Worm (Caenorhabditis elegans) whole organism, L3 larva: Measurements from ENCODE around the gene ttbk-6.

Source experiments
- R02D3.7 ChIP-seq: fragments of 150-350 bp; optimal IDR thresholded peaks from 2 replicates; lab custom pipeline; 2014; ENCODE audit warnings: missing biosample characterization, missing genetic modification characterization
- ZK546.5 ChIP-seq: sonication (generic microtip); optimal IDR thresholded peaks from 2 replicates; lab custom pipeline; 2017; ENCODE audit warnings: missing biosample characterization, missing genetic modification characterization
- aly-2 ChIP-seq: fragments of 150-350 bp; optimal IDR thresholded peaks from 2 replicates; lab custom pipeline; 2014; ENCODE audit warnings: missing biosample characterization, missing genetic modification characterization
- ama-1 ChIP-seq: fragments of 150-350 bp; optimal IDR thresholded peaks from 2 replicates; lab custom pipeline; 2018
- ceh-16 ChIP-seq: sonication (generic microtip); optimal IDR thresholded peaks from 2 replicates; lab custom pipeline; 2017; ENCODE audit warnings: missing biosample characterization, missing genetic modification characterization
- ceh-28 ChIP-seq: fragments of 150-350 bp; optimal IDR thresholded peaks from 2 replicates; lab custom pipeline; 2014; ENCODE audit warnings: missing biosample characterization, missing genetic modification reagents, missing genetic modification characterization
- ceh-82 ChIP-seq: fragments of 150-350 bp; optimal IDR thresholded peaks from 2 replicates; lab custom pipeline; 2014; ENCODE audit warnings: missing biosample characterization, missing genetic modification characterization
- ceh-9 ChIP-seq: sonication (generic microtip); optimal IDR thresholded peaks from 2 replicates; lab custom pipeline; 2018; ENCODE audit warnings: missing biosample characterization, missing genetic modification characterization
- daf-12 ChIP-seq: fragments of 150-350 bp; optimal IDR thresholded peaks from 2 replicates; lab custom pipeline; 2014; ENCODE audit warnings: missing biosample characterization, missing genetic modification reagents, missing genetic modification characterization
- egl-27 ChIP-seq: sonication (generic microtip); optimal IDR thresholded peaks from 4 replicates; lab custom pipeline; 2017; ENCODE audit warnings: missing biosample characterization, missing genetic modification reagents, missing genetic modification characterization
- egl-5 ChIP-seq: fragments of 150-350 bp; optimal IDR thresholded peaks from 2 replicates; lab custom pipeline; 2017; ENCODE audit warnings: missing biosample characterization, missing genetic modification reagents, missing genetic modification characterization, inconsistent platforms
- elt-1 ChIP-seq: fragments of 150-350 bp; optimal IDR thresholded peaks from 2 replicates; lab custom pipeline; 2014; ENCODE audit warnings: missing biosample characterization, missing genetic modification characterization
- elt-2 ChIP-seq: sonication (generic microtip); optimal IDR thresholded peaks from 2 replicates; lab custom pipeline; 2016; ENCODE audit warnings: missing genetic modification reagents, mild to moderate bottlenecking, missing genetic modification characterization, missing compliant biosample characterization
- elt-3 ChIP-seq, 3 experiments: fragments of 150-350 bp in 1 of 3; sonication (generic microtip) in 2 of 3; optimal IDR thresholded peaks; 2 replicates in 2 of 3; 4 replicates in 1 of 3; lab custom pipeline; 2014 to 2017; ENCODE audit warnings: missing biosample characterization in 3 of 3, missing genetic modification characterization in 3 of 3
- eor-1 ChIP-seq, 2 experiments: fragments of 150-350 bp; optimal IDR thresholded peaks; 2 replicates each; lab custom pipeline; 2014 to 2018; ENCODE audit warnings: missing biosample characterization in 2 of 2, missing genetic modification characterization in 2 of 2
- fkh-10 ChIP-seq: sonication (generic microtip); optimal IDR thresholded peaks from 2 replicates; lab custom pipeline; 2017; ENCODE audit warnings: missing biosample characterization, missing genetic modification reagents, missing genetic modification characterization
- fkh-2 ChIP-seq: fragments of 150-350 bp; optimal IDR thresholded peaks from 2 replicates; lab custom pipeline; 2014; ENCODE audit warnings: missing biosample characterization, missing genetic modification reagents, missing genetic modification characterization
- fos-1 ChIP-seq: fragments of 150-350 bp; optimal IDR thresholded peaks from 2 replicates; lab custom pipeline; 2014; ENCODE audit warnings: missing biosample characterization, missing genetic modification characterization
- hmg-11 ChIP-seq: sonication (generic microtip); optimal IDR thresholded peaks from 2 replicates; lab custom pipeline; 2016; ENCODE audit warnings: missing genetic modification characterization, missing compliant biosample characterization
- jun-1 ChIP-seq: fragments of 150-350 bp; optimal IDR thresholded peaks from 2 replicates; lab custom pipeline; 2014; ENCODE audit warnings: missing biosample characterization, missing genetic modification reagents, missing genetic modification characterization
- lin-15B ChIP-seq: fragments of 150-350 bp; optimal IDR thresholded peaks from 2 replicates; lab custom pipeline; 2014; ENCODE audit warnings: missing biosample characterization, missing genetic modification characterization
- lin-39 ChIP-seq: fragments of 150-350 bp; optimal IDR thresholded peaks from 2 replicates; lab custom pipeline; 2018; ENCODE audit warnings: missing biosample characterization, missing genetic modification reagents, missing genetic modification characterization
- lsy-12 ChIP-seq: sonication (generic microtip); optimal IDR thresholded peaks from 2 replicates; lab custom pipeline; 2016; ENCODE audit warnings: mild to moderate bottlenecking, missing genetic modification characterization, missing compliant biosample characterization
- mdl-1 ChIP-seq: fragments of 150-350 bp; optimal IDR thresholded peaks from 2 replicates; lab custom pipeline; 2014; ENCODE audit warnings: missing biosample characterization, missing genetic modification characterization
- mml-1 ChIP-seq: fragments of 150-350 bp; sonication (generic microtip); optimal IDR thresholded peaks from 3 replicates; lab custom pipeline; 2014; ENCODE audit warnings: missing biosample characterization, missing genetic modification characterization
- nfya-1 ChIP-seq: sonication (generic microtip); optimal IDR thresholded peaks from 2 replicates; lab custom pipeline; 2017; ENCODE audit warnings: missing genetic modification characterization, mild to moderate bottlenecking, missing compliant biosample characterization, antibody characterized with exemption, moderate library complexity; ENCODE audit not compliant: insufficient read depth
- nhr-11 ChIP-seq: fragments of 150-350 bp; optimal IDR thresholded peaks from 2 replicates; lab custom pipeline; 2014; ENCODE audit warnings: missing biosample characterization, missing genetic modification characterization
- nhr-12 ChIP-seq: fragments of 150-350 bp; optimal IDR thresholded peaks from 2 replicates; lab custom pipeline; 2014; ENCODE audit warnings: missing biosample characterization, missing genetic modification characterization
- nhr-23 ChIP-seq: fragments of 150-350 bp; optimal IDR thresholded peaks from 2 replicates; lab custom pipeline; 2014; ENCODE audit warnings: missing biosample characterization, missing genetic modification reagents, missing genetic modification characterization
- nhr-237 ChIP-seq: fragments of 150-350 bp; optimal IDR thresholded peaks from 2 replicates; lab custom pipeline; 2014; ENCODE audit warnings: missing biosample characterization, missing genetic modification characterization
- nhr-25 ChIP-seq: sonication (generic microtip); optimal IDR thresholded peaks from 2 replicates; lab custom pipeline; 2017; ENCODE audit warnings: missing biosample characterization, missing genetic modification characterization
- nhr-28 ChIP-seq: fragments of 150-350 bp; optimal IDR thresholded peaks from 2 replicates; lab custom pipeline; 2014; ENCODE audit warnings: missing biosample characterization, missing genetic modification characterization
- nhr-67 ChIP-seq: fragments of 150-350 bp; optimal IDR thresholded peaks from 2 replicates; lab custom pipeline; 2014; ENCODE audit warnings: missing biosample characterization, missing genetic modification characterization
- nhr-76 ChIP-seq: fragments of 150-350 bp; sonication (generic microtip); optimal IDR thresholded peaks from 5 replicates; lab custom pipeline; 2014; ENCODE audit warnings: missing biosample characterization, missing genetic modification characterization
- nhr-77 ChIP-seq: fragments of 150-350 bp; optimal IDR thresholded peaks from 2 replicates; lab custom pipeline; 2014; ENCODE audit warnings: missing biosample characterization, missing genetic modification characterization
- pha-4 ChIP-seq: fragments of 150-350 bp; optimal IDR thresholded peaks from 2 replicates; lab custom pipeline; 2014; ENCODE audit warnings: missing biosample characterization, missing genetic modification reagents, missing genetic modification characterization
- pqm-1 ChIP-seq: fragments of 150-350 bp; optimal IDR thresholded peaks from 2 replicates; lab custom pipeline; 2017; ENCODE audit warnings: missing biosample characterization, missing genetic modification characterization, inconsistent platforms
- sea-2 ChIP-seq: fragments of 150-350 bp; sonication (generic microtip); optimal IDR thresholded peaks from 4 replicates; lab custom pipeline; 2014; ENCODE audit warnings: missing biosample characterization, missing genetic modification reagents, missing genetic modification characterization
- skn-1 ChIP-seq: fragments of 150-350 bp; optimal IDR thresholded peaks from 2 replicates; lab custom pipeline; 2014; ENCODE audit warnings: missing biosample characterization, missing genetic modification characterization
- snpc-4 ChIP-seq: fragments of 150-350 bp; optimal IDR thresholded peaks from 2 replicates; lab custom pipeline; 2014; ENCODE audit warnings: missing biosample characterization, missing genetic modification characterization
- tbx-2 ChIP-seq: sonication (generic microtip); optimal IDR thresholded peaks from 2 replicates; lab custom pipeline; 2016; ENCODE audit warnings: mild to moderate bottlenecking, missing genetic modification characterization, missing compliant biosample characterization
- unc-39 ChIP-seq: sonication (generic microtip); optimal IDR thresholded peaks from 4 replicates; lab custom pipeline; 2017; ENCODE audit warnings: missing biosample characterization, missing genetic modification characterization
- unc-62 ChIP-seq: fragments of 150-350 bp; sonication (generic microtip); optimal IDR thresholded peaks from 4 replicates; lab custom pipeline; 2014; ENCODE audit warnings: missing biosample characterization, missing genetic modification reagents, missing genetic modification characterization
- zag-1 ChIP-seq: fragments of 150-350 bp; optimal IDR thresholded peaks from 2 replicates; lab custom pipeline; 2014; ENCODE audit warnings: missing biosample characterization, missing genetic modification characterization
- ztf-11 ChIP-seq: fragments of 150-350 bp; optimal IDR thresholded peaks from 2 replicates; lab custom pipeline; 2014; ENCODE audit warnings: missing biosample characterization, missing genetic modification characterization
- ztf-4 ChIP-seq: fragments of 150-350 bp; optimal IDR thresholded peaks from 2 replicates; lab custom pipeline; 2014; ENCODE audit warnings: missing biosample characterization, missing genetic modification characterization

ttbk-6 gene

ce11 chrIII:5106893-5107471, 32.5 kb downstream of the ttbk-6 start, which contains the start of gene dpy-17:
Gene dpy-17, plus strand, starts transcription at chrIII:5107330.
- TF ChIP-seq nhr-28 (tag; lab: Kevin White, UChicago): no peak
- no peak for TF ChIP-seq ZK546.5 (tag; lab: Kevin White, UChicago)
- TF ChIP-seq ceh-16 (tag; lab: Kevin White, UChicago): no peak
- no peak for TF ChIP-seq jun-1
- no peak for TF ChIP-seq fkh-2
- no peak for TF ChIP-seq fos-1

DNA sequence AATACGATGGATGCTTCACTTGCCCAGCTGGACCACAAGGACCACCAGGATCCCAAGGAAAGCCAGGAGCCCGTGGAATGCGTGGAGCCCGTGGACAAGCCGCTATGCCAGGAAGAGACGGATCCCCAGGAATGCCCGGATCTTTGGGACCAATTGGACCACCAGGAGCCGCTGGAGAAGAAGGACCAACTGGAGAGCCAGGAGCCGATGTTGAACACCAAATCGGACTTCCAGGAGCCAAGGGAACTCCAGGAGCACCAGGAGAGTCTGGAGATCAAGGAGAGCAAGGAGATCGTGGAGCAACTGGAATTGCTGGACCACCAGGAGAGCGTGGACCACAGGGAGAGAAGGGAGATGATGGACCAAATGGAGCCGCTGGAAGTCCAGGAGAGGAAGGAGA, 33.5 kb downstream of the ttbk-6 start:
- TF ChIP-seq lsy-12 (tag; lab: Kevin White, UChicago): no peak
- no peak for TF ChIP-seq nhr-28 (tag; lab: Kevin White, UChicago)
- TF ChIP-seq daf-12 (tag; lab: Kevin White, UChicago): no peak
- no peak for TF ChIP-seq pha-4 (tag; lab: Kevin White, UChicago)
- no peak for TF ChIP-seq ZK546.5 (tag; lab: Kevin White, UChicago)
- TF ChIP-seq eor-1 (tag; optimal IDR thresholded peaks at IDR 0.05; lab: Kevin White, UChicago): no peak
- no peak for TF ChIP-seq R02D3.7 (tag; lab: Kevin White, UChicago)
- TF ChIP-seq ceh-82 (tag; lab: Kevin White, UChicago): no peak
- TF ChIP-seq aly-2 (tag; lab: Kevin White, UChicago): no peak
- TF ChIP-seq tbx-2 (tag; lab: Kevin White, UChicago): no peak
- no peak for TF ChIP-seq fkh-2
- TF ChIP-seq jun-1: no peak
- no peak for TF ChIP-seq fkh-10 (GFP tag; lab: Kevin White, UChicago)
- TF ChIP-seq egl-27: no peak
- TF ChIP-seq nhr-76 (tag; lab: Kevin White, UChicago): no peak
- no peak for TF ChIP-seq zag-1 (tag; lab: Kevin White, UChicago)
- no peak for TF ChIP-seq lin-39
- no peak for TF ChIP-seq ceh-28 (tag; lab: Kevin White, UChicago)
- no peak for TF ChIP-seq snpc-4
- TF ChIP-seq, all 47 proteins: peak for 0

DNA sequence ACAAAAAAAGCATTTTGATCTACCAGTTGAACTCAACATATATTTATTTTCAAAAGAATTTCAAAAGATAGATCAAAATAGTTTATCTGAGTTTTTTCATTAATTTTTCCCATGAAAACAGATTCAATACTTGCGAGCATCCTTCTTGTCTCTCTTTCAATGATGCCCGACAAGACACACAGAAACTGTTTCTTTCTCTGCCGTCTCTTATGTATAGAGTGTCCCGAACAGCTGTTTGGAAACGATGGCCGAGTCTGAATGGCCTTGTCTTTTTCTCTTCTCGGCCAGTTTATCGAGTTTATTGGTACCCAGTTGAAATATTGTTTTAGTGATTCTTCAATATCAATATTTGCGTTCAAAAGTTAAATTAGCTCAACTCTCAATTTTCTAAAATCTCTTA, 34.2 kb downstream of the ttbk-6 start:
- TF ChIP-seq lsy-12 (tag; lab: Kevin White, UChicago) (no peak), hmg-11 (tag; lab: Kevin White, UChicago) (no peak), nhr-23 (tag; lab: Kevin White, UChicago) (no peak), nfya-1 (peak; percentile 77), aly-2 (tag; lab: Kevin White, UChicago) (no peak), elt-3 (tag; optimal IDR thresholded peaks at IDR 0.05; lab: Kevin White, UChicago) (no peak), pha-4 (tag; lab: Kevin White, UChicago) (peak; percentile 71), nhr-12 (tag; lab: Kevin White, UChicago) (no peak), unc-39 (tag; lab: Kevin White, UChicago) (no peak), ceh-28 (tag; lab: Kevin White, UChicago) (peak; percentile 50), R02D3.7 (tag; lab: Kevin White, UChicago) (no peak), fkh-2 (no peak), nhr-77 (tag; lab: Kevin White, UChicago) (no peak), eor-1 (tag; optimal IDR thresholded peaks at IDR 0.05; lab: Kevin White, UChicago) (no peak), nhr-25 (peak; percentile 65), elt-2 (tag; lab: Kevin White, UChicago) (peak; percentile 30), nhr-11 (tag; lab: Kevin White, UChicago) (no peak), jun-1 (no peak), ceh-82 (tag; lab: Kevin White, UChicago) (no peak), ztf-4 (tag; lab: Kevin White, UChicago) (no peak), pqm-1 (tag; lab: Kevin White, UChicago) (peak; percentile 40), fos-1 (no peak), ceh-9 (no peak), ceh-16 (tag; lab: Kevin White, UChicago) (no peak), mdl-1 (tag; lab: Kevin White, UChicago) (no peak), nhr-76 (tag; lab: Kevin White, UChicago) (no peak), ama-1 (lab: Kevin White, UChicago) (no peak), daf-12 (tag; lab: Kevin White, UChicago) (no peak), sea-2 (GFP tag; lab: Kevin White, UChicago) (no peak), lin-15B (tag; lab: Kevin White, UChicago) (peak; percentile 86), lin-39 (no peak), snpc-4 (no peak), zag-1 (tag; lab: Kevin White, UChicago) (no peak), fkh-10 (GFP tag; lab: Kevin White, UChicago) (no peak), nhr-237 (no peak), nhr-28 (tag; lab: Kevin White, UChicago) (no peak), egl-27 (no peak), ZK546.5 (tag; lab: Kevin White, UChicago) (no peak), elt-1 (no peak), skn-1 (tag; lab: Kevin White, UChicago) (peak; percentile 25), mml-1 (no peak), unc-62 (GFP tag; lab: Kevin White, UChicago) (no peak), egl-5 (peak; percentile 54), nhr-67 (tag; lab: Kevin White, UChicago) (no peak), tbx-2 (tag; lab: Kevin White, UChicago) (no peak), ztf-11 (tag; lab: Kevin White, UChicago) (no peak)
